Worm (Caenorhabditis elegans) whole organism, L4 larva: ENCODE measurements around the gene cni-1.

ENCODE experiments used
- D1046.2 ChIP-seq: fragments of 200-800 bp; sonication (Bioruptor generic); IDR thresholded peaks from 2 replicates; pipeline ENCODE4 v1.3.6; 2022; ENCODE audit warnings: missing genetic modification characterization, missing compliant biosample characterization
- F26F4.8 ChIP-seq: fragments of 200-800 bp; sonication (Bioruptor generic); conservative IDR thresholded peaks from 2 replicates; pipeline ENCODE4 v1.3.6; 2022; ENCODE audit warnings: missing genetic modification characterization, missing compliant biosample characterization
- F37D6.2 ChIP-seq: sonication (generic microtip); optimal IDR thresholded peaks from 2 replicates; lab custom pipeline; 2016; ENCODE audit warnings: mild to moderate bottlenecking, missing genetic modification characterization, missing compliant biosample characterization
- F49E8.2 ChIP-seq: sonication (generic microtip); optimal IDR thresholded peaks from 2 replicates; lab custom pipeline; 2016; ENCODE audit warnings: missing compliant biosample characterization, mild to moderate bottlenecking, missing genetic modification characterization, borderline replicate concordance
- T20F7.1 ChIP-seq: fragments of 200-800 bp; sonication (Bioruptor generic); optimal IDR thresholded peaks from 2 replicates; lab custom pipeline; 2018; ENCODE audit warnings: mild to moderate bottlenecking, missing genetic modification characterization, missing compliant biosample characterization
- T26A8.4 ChIP-seq: fragments of 200-800 bp; sonication (Bioruptor generic); IDR thresholded peaks from 2 replicates; pipeline ENCODE4 v1.3.6; 2022; ENCODE audit warnings: missing genetic modification characterization, missing compliant biosample characterization
- aha-1 ChIP-seq: fragments of 150-350 bp; peaks from one replicate; lab custom pipeline; 2014; ENCODE audit warnings: missing biosample characterization, missing genetic modification characterization
- aly-2 ChIP-seq: sonication (generic microtip); optimal IDR thresholded peaks from 2 replicates; lab custom pipeline; 2018; ENCODE audit warnings: missing biosample characterization, missing genetic modification characterization
- ama-1 ChIP-seq: fragments of 150-350 bp; optimal IDR thresholded peaks from 2 replicates; lab custom pipeline; 2014; ENCODE audit warnings: inconsistent platforms, mixed read lengths
- ceh-32 ChIP-seq: sonication (generic microtip); optimal IDR thresholded peaks from 2 replicates; lab custom pipeline; 2016; ENCODE audit warnings: mild to moderate bottlenecking, missing genetic modification characterization, missing compliant biosample characterization; ENCODE audit not compliant: poor library complexity
- ces-1 ChIP-seq: fragments of 150-350 bp; sonication (generic microtip); optimal IDR thresholded peaks from 4 replicates; lab custom pipeline; 2014; ENCODE audit warnings: missing biosample characterization, missing genetic modification reagents, missing genetic modification characterization
- cey-2 ChIP-seq: sonication (generic microtip); optimal IDR thresholded peaks from 3 replicates; lab custom pipeline; 2017; ENCODE audit warnings: missing genetic modification characterization, mild to moderate bottlenecking, missing compliant biosample characterization, antibody characterized with exemption, borderline replicate concordance; ENCODE audit not compliant: insufficient read depth
- ctbp-1 ChIP-seq: fragments of 200-800 bp; sonication (Bioruptor generic); IDR thresholded peaks from 2 replicates; pipeline ENCODE4 v1.3.6; 2022; ENCODE audit warnings: missing genetic modification reagents, missing genetic modification characterization, missing compliant biosample characterization
- dmd-6 ChIP-seq: fragments of 200-800 bp; sonication (Bioruptor generic); IDR thresholded peaks from 2 replicates; pipeline ENCODE4 v1.3.6; 2022; ENCODE audit warnings: missing genetic modification reagents, missing genetic modification characterization, missing compliant biosample characterization
- dmd-8 ChIP-seq: fragments of 200-800 bp; sonication (Bioruptor generic); IDR thresholded peaks from 2 replicates; pipeline ENCODE4 v1.3.6; 2022; ENCODE audit warnings: missing genetic modification characterization, missing compliant biosample characterization
- dpl-1 ChIP-seq: fragments of 150-350 bp; optimal IDR thresholded peaks from 2 replicates; lab custom pipeline; 2014; ENCODE audit warnings: missing biosample characterization, missing genetic modification reagents, missing genetic modification characterization
- duxl-1 ChIP-seq: sonication (generic microtip); optimal IDR thresholded peaks from 2 replicates; lab custom pipeline; 2016; ENCODE audit warnings: mild to moderate bottlenecking, missing genetic modification characterization, moderate library complexity, missing compliant biosample characterization; ENCODE audit not compliant: poor library complexity
- egl-27 ChIP-seq: sonication (generic microtip); optimal IDR thresholded peaks from 3 replicates; lab custom pipeline; 2017; ENCODE audit warnings: missing biosample characterization, missing genetic modification reagents, missing genetic modification characterization
- fkh-10 ChIP-seq: fragments of 150-350 bp; optimal IDR thresholded peaks from 2 replicates; lab custom pipeline; 2014; ENCODE audit warnings: missing biosample characterization, missing genetic modification reagents, missing genetic modification characterization
- fos-1 ChIP-seq: fragments of 150-350 bp; optimal IDR thresholded peaks from 2 replicates; lab custom pipeline; 2014; ENCODE audit warnings: missing biosample characterization, missing genetic modification characterization
- gei-8 ChIP-seq: fragments of 200-800 bp; sonication (Bioruptor generic); optimal IDR thresholded peaks from 2 replicates; lab custom pipeline; 2018; ENCODE audit warnings: mild to moderate bottlenecking, missing genetic modification characterization, missing compliant biosample characterization
- hif-1 ChIP-seq, 2 experiments: sonication (generic microtip); optimal IDR thresholded peaks; 2 replicates each; lab custom pipeline; 2016 to 2017; ENCODE audit warnings: missing compliant biosample characterization in 2 of 2, missing genetic modification characterization in 2 of 2, missing genetic modification reagents in 2 of 2, missing genotype in 2 of 2, mild to moderate bottlenecking in 1 of 2
- hmg-1.1 ChIP-seq: fragments of 200-800 bp; sonication (Bioruptor generic); IDR thresholded peaks from 2 replicates; pipeline ENCODE4 v1.3.6; 2022; ENCODE audit warnings: missing genetic modification reagents, missing genetic modification characterization, missing compliant biosample characterization
- lim-7 ChIP-seq: fragments of 200-800 bp; sonication (Bioruptor generic); IDR thresholded peaks from 2 replicates; pipeline ENCODE4 v1.3.6; 2022; ENCODE audit warnings: missing genetic modification characterization, missing compliant biosample characterization
- lin-1 ChIP-seq: fragments of 200-800 bp; sonication (Bioruptor generic); IDR thresholded peaks from 2 replicates; pipeline ENCODE4 v1.3.6; 2022; ENCODE audit warnings: missing genetic modification reagents, missing genetic modification characterization, missing compliant biosample characterization
- lin-15B ChIP-seq: fragments of 150-350 bp; sonication (generic microtip); optimal IDR thresholded peaks from 3 replicates; lab custom pipeline; 2014; ENCODE audit warnings: missing biosample characterization, missing genetic modification characterization
- lir-3 ChIP-seq: sonication (generic microtip); optimal IDR thresholded peaks from 2 replicates; lab custom pipeline; 2016; ENCODE audit warnings: mild to moderate bottlenecking, missing genetic modification characterization, missing compliant biosample characterization
- lsy-2 ChIP-seq, 2 experiments: fragments of 150-350 bp in 1 of 2; sonication (generic microtip) in 1 of 2; optimal IDR thresholded peaks; 2 replicates each; lab custom pipeline; 2014 to 2017; ENCODE audit warnings: missing biosample characterization in 2 of 2, missing genetic modification characterization in 2 of 2
- madf-9 ChIP-seq: fragments of 200-800 bp; sonication (Bioruptor generic); conservative IDR thresholded peaks from 2 replicates; pipeline ENCODE4 v1.3.6; 2022; ENCODE audit warnings: missing genetic modification reagents, missing genetic modification characterization, missing compliant biosample characterization
- mdt-29 ChIP-seq: fragments of 200-800 bp; sonication (Bioruptor generic); IDR thresholded peaks from 2 replicates; pipeline ENCODE4 v1.3.6; 2022; ENCODE audit warnings: missing genetic modification reagents, missing genetic modification characterization, missing compliant biosample characterization
- mep-1 ChIP-seq: fragments of 150-350 bp; sonication (generic microtip); optimal IDR thresholded peaks from 3 replicates; lab custom pipeline; 2014; ENCODE audit warnings: missing biosample characterization, missing genetic modification characterization
- mxl-2 ChIP-seq: fragments of 200-800 bp; sonication (Bioruptor generic); conservative IDR thresholded peaks from 2 replicates; pipeline ENCODE4 v1.3.6; 2022; ENCODE audit warnings: missing genetic modification reagents, missing genetic modification characterization, missing compliant biosample characterization
- mxl-3 ChIP-seq: fragments of 200-800 bp; sonication (Bioruptor generic); optimal IDR thresholded peaks from 2 replicates; lab custom pipeline; 2018; ENCODE audit warnings: mild to moderate bottlenecking, missing genetic modification characterization, missing compliant biosample characterization
- nhr-111 ChIP-seq: fragments of 200-800 bp; sonication (Bioruptor generic); optimal IDR thresholded peaks from 2 replicates; lab custom pipeline; 2018; ENCODE audit warnings: mild to moderate bottlenecking, missing genetic modification characterization, missing compliant biosample characterization
- nhr-237 ChIP-seq: sonication (generic microtip); optimal IDR thresholded peaks from 2 replicates; lab custom pipeline; 2017; ENCODE audit warnings: missing biosample characterization, missing genetic modification characterization
- nhr-28 ChIP-seq: fragments of 150-350 bp; optimal IDR thresholded peaks from 2 replicates; lab custom pipeline; 2014; ENCODE audit warnings: missing biosample characterization, missing genetic modification characterization
- nhr-48 ChIP-seq: sonication (generic microtip); optimal IDR thresholded peaks from 2 replicates; lab custom pipeline; 2016; ENCODE audit warnings: mild to moderate bottlenecking, missing genetic modification characterization, missing compliant biosample characterization
- pha-4 ChIP-seq, 2 experiments: fragments of 150-350 bp in 1 of 2; fragments of 200-800 bp in 1 of 2; sonication (Bioruptor generic) in 1 of 2; IDR thresholded peaks in 1 of 2; optimal IDR thresholded peaks in 1 of 2; 2 replicates each; pipeline versions ENCODE4 v1.3.6 to Lab custom; 2014 to 2022; ENCODE audit warnings: missing genetic modification characterization in 2 of 2, missing genetic modification reagents in 2 of 2, missing biosample characterization in 1 of 2, missing compliant biosample characterization in 1 of 2
- php-3 ChIP-seq: fragments of 200-800 bp; sonication (Bioruptor generic); IDR thresholded peaks from 2 replicates; pipeline ENCODE4 v1.3.6; 2022; ENCODE audit warnings: missing genetic modification reagents, missing genetic modification characterization, missing compliant biosample characterization
- pqm-1 ChIP-seq: sonication (generic microtip); optimal IDR thresholded peaks from 2 replicates; lab custom pipeline; 2017; ENCODE audit warnings: missing biosample characterization, missing genetic modification characterization
- saeg-2 ChIP-seq: fragments of 200-800 bp; sonication (Bioruptor generic); IDR thresholded peaks from 2 replicates; pipeline ENCODE4 v1.3.6; 2022; ENCODE audit warnings: missing genetic modification reagents, missing genetic modification characterization, missing compliant biosample characterization
- snpc-4 ChIP-seq: fragments of 150-350 bp; optimal IDR thresholded peaks from 2 replicates; lab custom pipeline; 2014; ENCODE audit warnings: missing biosample characterization, missing genetic modification characterization
- spr-1 ChIP-seq: sonication (generic microtip); optimal IDR thresholded peaks from 2 replicates; lab custom pipeline; 2016; ENCODE audit warnings: mild to moderate bottlenecking, missing genetic modification characterization, missing compliant biosample characterization
- tag-97 ChIP-seq: fragments of 200-800 bp; sonication (Bioruptor generic); IDR thresholded peaks from 2 replicates; pipeline ENCODE4 v1.3.6; 2022; ENCODE audit warnings: missing genetic modification characterization, missing compliant biosample characterization
- zip-2 ChIP-seq: fragments of 150-350 bp; optimal IDR thresholded peaks from 2 replicates; lab custom pipeline; 2014; ENCODE audit warnings: missing biosample characterization, missing genetic modification characterization
- ztf-11 ChIP-seq: fragments of 150-350 bp; optimal IDR thresholded peaks from 2 replicates; lab custom pipeline; 2014; ENCODE audit warnings: missing biosample characterization, missing genetic modification characterization
- ztf-7 ChIP-seq: fragments of 150-350 bp; optimal IDR thresholded peaks from 2 replicates; lab custom pipeline; 2014; ENCODE audit warnings: missing biosample characterization, missing genetic modification characterization

cni-1 gene

DNA sequence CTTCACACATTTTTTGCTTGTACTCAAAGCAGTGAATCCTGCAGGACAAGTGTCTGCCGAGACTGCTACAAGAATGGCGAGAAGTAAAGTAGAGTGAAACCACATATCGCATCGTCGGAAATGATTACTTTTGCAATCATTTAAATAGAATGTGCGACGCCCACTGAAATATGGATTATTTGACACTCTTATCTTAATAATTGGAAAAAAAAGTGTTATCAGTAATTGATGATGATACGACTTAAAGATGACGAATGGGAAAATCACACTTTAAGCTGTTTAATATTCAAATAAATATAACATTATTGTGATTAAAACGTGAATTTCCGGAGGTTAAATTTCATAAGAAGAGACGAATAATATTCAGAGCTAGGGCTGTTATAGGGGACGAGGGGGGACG is 42.2 kb upstream of the cni-1 start, which contains the start of gene clec-41:
TSS of gene clec-41 (minus strand) at position 147 of the 400 bp plus-strand sequence.
- TF ChIP-seq php-3 (peak; percentile 34; the same call in 1 of the 2 replicates), ztf-7 (tag; lab: Kevin White, UChicago) (no peak), nhr-237 (tag; lab: Kevin White, UChicago) (no peak), ctbp-1 (GFP tag; lab: Robert Waterston, UW) (no peak), mep-1 (no peak), duxl-1 (tag; lab: Kevin White, UChicago) (no peak), lin-15B (tag; lab: Kevin White, UChicago) (no peak), mxl-2 (GFP tag; lab: Robert Waterston, UW) (no peak), lim-7 (GFP tag; lab: Robert Waterston, UW) (no peak), tag-97 (no peak), dpl-1 (GFP tag; lab: Kevin White, UChicago) (no peak), dmd-8 (GFP tag; lab: Robert Waterston, UW) (no peak), fos-1 (no peak), dmd-6 (GFP tag; lab: Robert Waterston, UW) (peak; percentile 82), nhr-28 (tag; lab: Kevin White, UChicago) (peak; percentile 67), spr-1 (tag; lab: Kevin White, UChicago) (no peak), lir-3 (tag; lab: Kevin White, UChicago) (no peak), mxl-3 (GFP tag; lab: Kevin White, UChicago) (peak; percentile 31), cey-2 (tag; lab: Kevin White, UChicago) (no peak), lin-1 (GFP tag; lab: Robert Waterston, UW) (peak; percentile 85), D1046.2 (no peak), F49E8.2 (no peak), nhr-111 (no peak), T26A8.4 (no peak), madf-9 (GFP tag; lab: Robert Waterston, UW) (no peak), egl-27 (tag; lab: Kevin White, UChicago) (no peak), pqm-1 (tag; lab: Kevin White, UChicago) (peak; percentile 91), ama-1 (lab: Kevin White, UChicago) (no peak)

DNA sequence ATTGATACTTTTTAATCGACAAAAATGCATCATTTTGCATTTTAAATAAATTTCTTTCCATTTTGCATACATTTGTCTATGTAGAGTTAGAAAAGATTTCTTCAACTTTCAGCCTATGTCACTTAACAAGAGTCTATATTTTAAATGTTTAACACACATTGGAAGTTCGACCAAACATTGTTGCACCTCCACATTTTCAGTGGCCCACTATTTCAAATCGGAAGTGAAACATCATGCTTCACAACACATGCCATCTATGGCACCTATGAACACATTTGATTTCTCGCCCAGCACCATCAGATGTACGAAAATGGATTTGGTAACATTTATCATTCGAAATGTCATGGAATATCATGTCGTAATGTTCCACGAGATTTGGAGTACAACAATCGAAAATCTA is 41.4 kb upstream of the cni-1 start, which contains the start of gene dhc-3:
TSS of gene dhc-3 (plus strand) at position 301 of the 400 bp plus-strand sequence.
- no peak for TF ChIP-seq ztf-7 (tag; lab: Kevin White, UChicago)
- no peak for TF ChIP-seq aha-1 (tag; lab: Kevin White, UChicago)
- TF ChIP-seq nhr-48 (tag; lab: Kevin White, UChicago), result no peak
- TF ChIP-seq nhr-111, result no peak
- no peak for TF ChIP-seq lsy-2 (tag; optimal IDR thresholded peaks at IDR 0.05; lab: Kevin White, UChicago)
- no peak for TF ChIP-seq T20F7.1 (GFP tag; lab: Kevin White, UChicago)
- no peak for TF ChIP-seq ztf-11 (tag; lab: Kevin White, UChicago)
- no peak for TF ChIP-seq mxl-3 (GFP tag; lab: Kevin White, UChicago)

DNA sequence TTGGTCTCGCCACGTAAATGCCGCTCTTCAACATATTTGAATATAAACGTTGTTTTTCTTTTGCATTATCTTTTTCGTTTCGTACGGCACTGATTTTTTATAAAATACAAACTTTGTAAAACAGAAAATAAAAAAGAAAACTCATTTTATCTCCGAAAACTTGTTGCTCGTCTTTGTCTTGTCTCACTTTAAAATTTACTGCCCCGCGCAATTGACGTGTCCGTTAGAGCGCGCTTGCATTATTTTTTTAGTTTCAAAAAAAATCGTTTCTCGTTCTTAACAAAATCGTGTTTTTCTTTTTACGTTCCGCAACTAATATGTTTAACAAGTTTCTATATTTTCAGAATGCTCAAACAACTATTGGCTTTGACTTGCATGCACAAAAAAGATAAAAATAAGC is 27.6 kb upstream of the cni-1 start, which contains the start of gene noca-1:
TSS of gene noca-1 (plus strand) at position 345 of the 400 bp plus-strand sequence.
- no peak for TF ChIP-seq snpc-4 (tag; lab: Kevin White, UChicago)
- no peak for TF ChIP-seq ces-1 (GFP tag; lab: Kevin White, UChicago)
- TF ChIP-seq pha-4 (GFP tag; IDR thresholded peaks at IDR 0.05; lab: Robert Waterston, UW), result no peak
- TF ChIP-seq pha-4 (tag; optimal IDR thresholded peaks at IDR 0.05; lab: Kevin White, UChicago), result no peak
- TF ChIP-seq, all 104 proteins: peak for 0

DNA sequence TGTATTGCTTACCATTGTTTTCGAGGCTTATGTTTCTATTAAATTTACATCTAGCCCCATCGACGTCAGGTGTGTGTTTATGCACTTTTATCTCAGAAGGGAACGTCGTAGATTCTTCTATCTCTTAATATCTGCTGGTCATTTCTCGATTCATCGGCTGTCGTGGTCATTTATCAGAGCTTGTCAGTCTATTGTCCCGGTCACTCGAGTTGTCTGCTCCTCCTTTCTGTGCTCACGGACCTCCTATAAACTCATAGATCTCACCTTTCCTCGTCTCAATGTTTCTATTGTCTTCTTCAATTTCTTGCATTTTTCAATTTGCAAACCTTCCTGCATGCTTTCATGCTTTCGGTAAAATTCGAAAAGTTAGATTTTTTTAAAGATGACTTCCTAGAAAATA is 25.9 kb upstream of the cni-1 start:
- TF ChIP-seq ceh-32 (tag; lab: Kevin White, UChicago) (no peak), T20F7.1 (GFP tag; lab: Kevin White, UChicago) (no peak), aly-2 (tag; lab: Kevin White, UChicago) (no peak), F26F4.8 (no peak), zip-2 (tag; lab: Kevin White, UChicago) (no peak), ctbp-1 (GFP tag; lab: Robert Waterston, UW) (no peak), mdt-29 (GFP tag; lab: Robert Waterston, UW) (no peak), saeg-2 (GFP tag; lab: Robert Waterston, UW) (no peak), gei-8 (GFP tag; lab: Kevin White, UChicago) (no peak), snpc-4 (tag; lab: Kevin White, UChicago) (no peak), hif-1 (tag; optimal IDR thresholded peaks at IDR 0.05; lab: Kevin White, UChicago) (no peak), hmg-1.1 (GFP tag; lab: Robert Waterston, UW) (no peak), fkh-10 (GFP tag; lab: Kevin White, UChicago) (no peak), pqm-1 (tag; lab: Kevin White, UChicago) (no peak), F37D6.2 (no peak)
